Worm (Caenorhabditis elegans): ENCODE results near the gene F49E12.12.

DNA sequence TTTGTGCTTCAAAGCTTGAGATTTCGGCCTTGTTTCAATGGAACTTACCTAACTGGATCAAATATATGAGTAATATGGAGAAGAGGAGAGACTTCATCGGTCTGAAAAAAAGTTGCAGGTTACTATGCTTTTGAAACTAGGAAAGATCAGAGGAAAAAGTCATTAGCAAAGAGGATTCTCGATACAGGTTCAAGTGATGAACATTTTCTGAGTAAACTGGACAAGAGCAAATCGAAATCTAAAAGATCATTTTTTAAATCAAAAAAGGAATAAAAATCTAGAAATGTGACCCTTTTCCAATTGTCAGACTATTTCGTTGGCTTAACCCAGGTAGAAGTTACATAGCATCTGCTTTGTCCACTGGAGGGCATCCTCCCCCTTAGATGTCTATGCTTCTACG lies 23.5 kb downstream of the F49E12.12 start, which contains the start of gene skpo-1:
- no peak for TF ChIP-seq nhr-76 (tag; optimal IDR thresholded peaks at IDR 0.05)
- TF ChIP-seq pqm-1 (tag; optimal IDR thresholded peaks at IDR 0.05): no peak
- no peak for TF ChIP-seq egl-27 (tag; optimal IDR thresholded peaks at IDR 0.05)
- TF ChIP-seq elt-1 (tag; optimal IDR thresholded peaks at IDR 0.05): no peak
- TF ChIP-seq elt-3 (tag; optimal IDR thresholded peaks at IDR 0.05): no peak
